Worm (Caenorhabditis elegans) whole organism, L4/young adult: ENCODE measurements around the gene eef-1B.2.

Experiments used
- dao-5 ChIP-seq: sonication (generic microtip); optimal IDR thresholded peaks from 2 replicates; lab custom pipeline; 2016; ENCODE audit warnings: missing genotype, missing genetic modification characterization, moderate library complexity, missing compliant biosample characterization
- him-1 ChIP-seq: sonication (generic microtip); optimal IDR thresholded peaks from 2 replicates; lab custom pipeline; 2016; ENCODE audit warnings: missing genotype, missing genetic modification reagents, missing genetic modification characterization, missing compliant biosample characterization

- TF ChIP-seq dao-5 (tag; lab: Kevin White, UChicago) (no peak), him-1 (tag; lab: Kevin White, UChicago) (no peak)
These were observed 12.7 kb upstream of the eef-1B.2 start for ce11 chrIV:15024426-15024825.
